Fruit fly (Drosophila melanogaster): ENCODE results near the gene CG9981.
A peak's percentile ranks its signal among the peaks of the same experiment; 100 is the strongest.

Gene CG9981

DNA sequence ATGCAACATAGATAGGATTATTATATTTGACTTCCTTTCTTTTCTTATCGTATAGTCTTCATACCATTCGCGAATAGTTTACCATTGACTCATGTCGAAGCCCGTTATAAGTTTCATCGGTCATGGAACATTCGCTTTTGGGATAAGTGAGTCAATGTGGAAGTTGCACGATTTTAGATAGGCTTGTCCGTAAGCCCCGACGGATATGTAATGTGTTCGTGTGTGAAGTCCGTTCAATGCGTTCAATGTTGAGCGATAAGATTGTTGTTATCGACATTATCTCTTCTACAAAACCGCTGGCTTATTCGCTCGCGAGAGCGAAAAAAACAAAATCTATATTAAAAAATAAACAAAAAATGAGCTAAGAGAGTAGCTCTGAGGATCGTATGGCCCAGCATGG lies at the start of gene CG9981:
Gene CG9981 (minus strand): TSS at position 320 of the 400 bp plus-strand sequence.
- TF ChIP-seq Rel (GFP tag; optimal IDR thresholded peaks at IDR 0.05) (no peak), Rel (tag; optimal IDR thresholded peaks at IDR 0.05) (peak; percentile 57), Jra (GFP tag; optimal IDR thresholded peaks at IDR 0.05) (no peak), Dfd (GFP tag; optimal IDR thresholded peaks at IDR 0.05) (no peak), CG9705 (GFP tag; optimal IDR thresholded peaks at IDR 0.05) (no peak)

DNA sequence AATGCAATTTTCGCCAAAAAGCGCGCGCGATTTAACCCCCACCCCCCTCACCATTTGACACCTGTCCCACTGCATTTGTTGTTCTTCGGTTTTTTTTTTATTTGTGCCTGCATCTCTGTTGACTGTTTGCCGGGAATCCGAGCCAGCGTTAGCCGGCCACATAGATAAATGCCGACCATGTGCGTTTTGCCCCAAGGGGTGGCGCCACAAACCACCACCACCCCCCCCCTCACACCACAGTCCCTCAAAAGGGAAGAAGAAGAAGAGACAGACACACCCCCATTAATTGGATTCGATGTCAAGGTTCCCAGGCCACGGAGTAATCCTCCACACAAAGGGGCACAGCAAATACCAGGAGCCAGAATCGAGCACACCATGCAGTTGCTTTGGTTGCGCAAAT lies 44.4 kb upstream of the CG9981 start:
- TF ChIP-seq Rel (GFP tag; optimal IDR thresholded peaks at IDR 0.05) (no peak), Rel (tag; optimal IDR thresholded peaks at IDR 0.05) (no peak), OdsH (GFP tag; optimal IDR thresholded peaks at IDR 0.05) (no peak), br (GFP tag; optimal IDR thresholded peaks at IDR 0.05) (no peak), Hnf4 (GFP tag; optimal IDR thresholded peaks at IDR 0.05) (no peak)

DNA sequence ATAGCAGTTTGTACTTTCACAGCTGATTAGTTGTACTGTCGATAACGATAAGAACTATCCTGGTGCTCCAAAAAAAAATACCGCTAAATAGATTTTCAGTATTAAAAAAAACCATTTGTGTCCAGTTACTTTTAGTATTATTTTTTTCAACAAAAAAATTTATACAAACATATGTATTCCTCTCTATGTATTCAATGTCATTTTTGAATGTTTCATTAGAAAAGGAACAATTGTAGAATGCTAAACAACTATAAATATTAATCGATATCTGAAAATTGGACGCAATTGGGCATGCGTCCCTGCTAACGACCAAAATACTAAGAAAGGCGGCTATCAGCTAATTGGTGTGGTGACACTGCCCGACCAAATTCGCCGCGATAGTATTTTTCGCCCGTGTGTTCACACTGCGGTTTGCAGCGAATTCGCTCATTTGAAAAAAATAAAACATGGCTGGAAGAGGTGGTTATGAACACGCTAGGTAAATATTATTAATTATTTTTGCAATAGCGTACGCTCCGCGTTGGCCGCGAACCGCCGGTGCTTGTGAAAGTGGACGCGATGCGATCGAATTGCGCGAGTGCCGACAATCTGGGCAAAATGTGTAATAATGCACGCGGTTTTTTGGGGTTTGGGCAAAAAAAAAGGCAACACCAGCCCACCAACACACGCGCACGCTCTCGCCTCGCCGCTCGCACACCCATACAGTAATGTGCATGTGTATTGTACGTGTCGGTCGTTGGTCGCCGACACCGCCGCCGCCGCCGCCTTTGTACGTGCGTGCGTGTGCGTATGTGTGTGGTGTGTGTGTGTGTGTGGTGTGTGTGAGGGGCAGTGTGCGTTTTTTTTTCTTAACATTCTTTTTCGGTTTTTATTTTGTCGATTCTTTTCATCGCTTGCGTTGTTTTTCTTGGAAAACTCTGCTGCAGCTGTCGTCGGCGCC lies 43.6 kb upstream of the CG9981 start, which contains the start of the genes CG34015 and eIF4H1:
Gene CG34015 (minus strand): TSS at position 51 of the 940 bp plus-strand sequence.
Gene eIF4H1 (plus strand): TSS at position 414 of the 940 bp plus-strand sequence.
- no peak for TF ChIP-seq foxo (GFP tag; optimal IDR thresholded peaks at IDR 0.05)
- no peak for TF ChIP-seq GATAd (GFP tag; optimal IDR thresholded peaks at IDR 0.05)
- no peak for TF ChIP-seq sage (GFP tag; optimal IDR thresholded peaks at IDR 0.05)
- TF ChIP-seq br (GFP tag; optimal IDR thresholded peaks at IDR 0.05): no peak
- TF ChIP-seq Myc (optimal IDR thresholded peaks at IDR 0.05): peak; percentile 35
- TF ChIP-seq pan (optimal IDR thresholded peaks at IDR 0.05): no peak
- TF ChIP-seq Dfd (GFP tag; optimal IDR thresholded peaks at IDR 0.05): no peak
- TF ChIP-seq rgr (GFP tag; optimal IDR thresholded peaks at IDR 0.05): peak; percentile 32
- peak; percentile 48 for TF ChIP-seq Abd-B (GFP tag; optimal IDR thresholded peaks at IDR 0.05)
- TF ChIP-seq Dif (GFP tag; optimal IDR thresholded peaks at IDR 0.05; ENCODE audit: partially characterized antibody): peak; percentile 6
- TF ChIP-seq OdsH (GFP tag; optimal IDR thresholded peaks at IDR 0.05): peak; percentile 4
- TF ChIP-seq N (GFP tag; optimal IDR thresholded peaks at IDR 0.05): peak; percentile 92
- TF ChIP-seq fru (GFP tag; optimal IDR thresholded peaks at IDR 0.05): peak; percentile 58
- TF ChIP-seq h (GFP tag; optimal IDR thresholded peaks at IDR 0.05): peak; percentile 19
- peak; percentile 39 for TF ChIP-seq Rel (GFP tag; optimal IDR thresholded peaks at IDR 0.05)
- no peak for TF ChIP-seq Rel (tag; optimal IDR thresholded peaks at IDR 0.05)
- peak; percentile 20 for TF ChIP-seq Jra (GFP tag; optimal IDR thresholded peaks at IDR 0.05)
- TF ChIP-seq sv (GFP tag; optimal IDR thresholded peaks at IDR 0.05): no peak
- no peak for TF ChIP-seq dsf (GFP tag; optimal IDR thresholded peaks at IDR 0.05; ENCODE audit: borderline replicate concordance)
- TF ChIP-seq dmrt93B (GFP tag; optimal IDR thresholded peaks at IDR 0.05): no peak
- no peak for TF ChIP-seq tai (GFP tag; optimal IDR thresholded peaks at IDR 0.05)
- peak; percentile 18 for TF ChIP-seq Hr78 (GFP tag; optimal IDR thresholded peaks at IDR 0.05)
- TF ChIP-seq CG9705 (GFP tag; optimal IDR thresholded peaks at IDR 0.05): no peak
- peak; percentile 8 for TF ChIP-seq Hr83 (GFP tag; optimal IDR thresholded peaks at IDR 0.05; ENCODE audit: poor library complexity, severe bottlenecking)
- TF ChIP-seq jim (GFP tag; optimal IDR thresholded peaks at IDR 0.05): peak; percentile 58
- TF ChIP-seq Sp1 (GFP tag; optimal IDR thresholded peaks at IDR 0.05): peak; percentile 77
- TF ChIP-seq CrebA (GFP tag; optimal IDR thresholded peaks at IDR 0.05; ENCODE audit: borderline replicate concordance): no peak
- TF ChIP-seq psq (GFP tag; optimal IDR thresholded peaks at IDR 0.05): peak; percentile 1

DNA sequence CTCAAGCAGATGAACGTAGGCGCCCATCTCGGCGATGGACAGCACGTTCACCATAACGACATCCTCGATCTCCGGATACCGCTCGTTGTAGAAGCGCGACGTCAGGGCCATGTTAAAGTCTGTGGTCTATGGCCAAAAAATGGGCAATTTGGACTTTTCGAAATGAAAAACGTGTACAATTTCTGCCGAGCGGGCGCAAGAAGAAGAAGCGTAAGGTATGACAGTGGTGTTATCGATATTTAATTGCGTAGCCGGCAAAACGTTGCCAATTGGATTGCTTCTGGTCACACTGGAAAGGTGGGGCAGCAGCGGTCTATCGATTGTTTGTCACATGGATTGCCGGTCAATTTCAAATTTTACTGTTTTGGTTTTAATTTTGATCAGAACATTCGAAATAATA lies 41.8 kb upstream of the CG9981 start, which contains the start of gene eIF2alpha:
Gene eIF2alpha (minus strand): TSS at position 225 of the 400 bp plus-strand sequence.
- TF ChIP-seq dl (GFP tag; optimal IDR thresholded peaks at IDR 0.05; ENCODE audit: insufficient read depth in 1 of 2, partially characterized antibody in 2 of 2): no peak
- no peak for TF ChIP-seq Rel (GFP tag; optimal IDR thresholded peaks at IDR 0.05)
- TF ChIP-seq Rel (tag; optimal IDR thresholded peaks at IDR 0.05): peak; percentile 59
- peak; percentile 23 for TF ChIP-seq rgr (GFP tag; optimal IDR thresholded peaks at IDR 0.05)
- TF ChIP-seq tai (GFP tag; optimal IDR thresholded peaks at IDR 0.05): no peak

DNA sequence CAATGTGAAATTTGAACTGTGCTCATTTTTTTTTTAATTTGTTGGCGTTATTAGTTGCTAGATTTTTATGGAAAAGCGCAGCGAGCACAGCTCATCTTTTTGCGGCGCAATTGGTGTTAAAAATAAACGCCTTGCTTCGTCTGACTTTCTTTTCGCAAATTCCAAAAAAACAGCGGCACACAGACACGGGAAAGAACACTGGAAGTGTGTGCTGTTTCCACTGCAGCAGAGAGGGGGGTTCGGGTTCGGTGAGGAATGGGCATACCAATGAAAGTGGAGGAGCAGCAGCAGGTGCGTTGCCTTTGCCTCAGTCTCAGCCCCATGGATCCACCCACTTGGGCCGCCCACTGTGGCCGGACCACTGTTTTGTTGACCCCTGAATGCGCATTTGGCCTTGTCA lies 37.4 kb upstream of the CG9981 start:
- TF ChIP-seq Rel (GFP tag; optimal IDR thresholded peaks at IDR 0.05) (no peak), Rel (tag; optimal IDR thresholded peaks at IDR 0.05) (peak; percentile 98), OdsH (GFP tag; optimal IDR thresholded peaks at IDR 0.05) (no peak)
